Fruit fly (Drosophila melanogaster) whole organism, embryonic: ENCODE results near the gene TwdlF.

Source experiments
- Antp ChIP-seq: fragments of 200-800 bp; sonication (Bioruptor generic); optimal IDR thresholded peaks from 3 replicates; lab custom pipeline; 2016; ENCODE audit warnings: missing biosample characterization, missing genetic modification characterization
- BtbVII ChIP-seq: fragments of 200-800 bp; sonication (Bioruptor generic); optimal IDR thresholded peaks from 3 replicates; lab custom pipeline; 2017; ENCODE audit warnings: missing biosample characterization, mild to moderate bottlenecking, missing genetic modification characterization
- CG10274 ChIP-seq: fragments of 200-800 bp; sonication (Bioruptor generic); optimal IDR thresholded peaks from 3 replicates; lab custom pipeline; 2017; ENCODE audit warnings: missing biosample characterization, mild to moderate bottlenecking, missing genetic modification characterization
- CG10321 ChIP-seq: fragments of 200-800 bp; sonication (Bioruptor generic); IDR thresholded peaks from 2 replicates; pipeline ENCODE4 v1.3.6; 2022; ENCODE audit warnings: missing biosample characterization, missing genetic modification characterization
- CG10366 ChIP-seq: fragments of 200-800 bp; sonication (Bioruptor generic); IDR thresholded peaks from 2 replicates; pipeline ENCODE4 v1.3.6; 2022; ENCODE audit warnings: missing biosample characterization, missing genetic modification characterization
- CG10431 ChIP-seq: fragments of 200-800 bp; sonication (Bioruptor generic); optimal IDR thresholded peaks from 3 replicates; lab custom pipeline; 2018; ENCODE audit warnings: missing biosample characterization, mild to moderate bottlenecking, missing genetic modification characterization
- CG11085 ChIP-seq: fragments of 200-800 bp; sonication (Bioruptor generic); IDR thresholded peaks from 2 replicates; pipeline ENCODE4 v1.3.6; 2022; ENCODE audit warnings: missing biosample characterization, missing genetic modification characterization
- CG11093 ChIP-seq: fragments of 200-800 bp; sonication (Bioruptor generic); IDR thresholded peaks from 3 replicates; pipeline ENCODE4 v1.3.6; 2022; ENCODE audit warnings: missing biosample characterization, missing genetic modification characterization
- CG12071 ChIP-seq: fragments of 200-800 bp; sonication (Bioruptor generic); optimal IDR thresholded peaks from 3 replicates; lab custom pipeline; 2018; ENCODE audit warnings: missing biosample characterization, mild to moderate bottlenecking, missing genetic modification characterization
- CG13287 ChIP-seq: fragments of 200-800 bp; sonication (Bioruptor generic); IDR thresholded peaks from 2 replicates; pipeline ENCODE4 v1.3.6; 2022; ENCODE audit warnings: missing biosample characterization, missing genetic modification characterization; ENCODE audit not compliant: partially characterized antibody
- CG13894 ChIP-seq: fragments of 200-800 bp; sonication (Bioruptor generic); optimal IDR thresholded peaks from 3 replicates; lab custom pipeline; 2018; ENCODE audit warnings: missing biosample characterization, mild to moderate bottlenecking, missing genetic modification characterization, moderate library complexity
- CG14014 ChIP-seq: fragments of 200-800 bp; sonication (Bioruptor generic); IDR thresholded peaks from 2 replicates; pipeline ENCODE4 v1.3.6; 2022; ENCODE audit warnings: missing biosample characterization, missing genetic modification characterization
- CG14667 ChIP-seq: fragments of 200-800 bp; sonication (Bioruptor generic); IDR thresholded peaks from 2 replicates; pipeline ENCODE4 v1.3.6; 2022; ENCODE audit warnings: missing biosample characterization, missing genetic modification characterization
- CG14710 ChIP-seq: fragments of 200-800 bp; sonication (Bioruptor generic); optimal IDR thresholded peaks from 3 replicates; lab custom pipeline; 2019; ENCODE audit warnings: missing biosample characterization, mild to moderate bottlenecking, missing genetic modification characterization, moderate library complexity
- CG14860 ChIP-seq: fragments of 200-800 bp; sonication (Bioruptor generic); IDR thresholded peaks from 3 replicates; pipeline ENCODE4 v1.3.6; 2022; ENCODE audit warnings: missing biosample characterization, missing genetic modification characterization; ENCODE audit not compliant: partially characterized antibody
- CG1529 ChIP-seq: fragments of 200-800 bp; sonication (Bioruptor generic); optimal IDR thresholded peaks from 3 replicates; lab custom pipeline; 2018; ENCODE audit warnings: missing biosample characterization, missing genetic modification characterization
- CG15514 ChIP-seq: fragments of 200-800 bp; sonication (Bioruptor generic); optimal IDR thresholded peaks from 3 replicates; lab custom pipeline; 2017; ENCODE audit warnings: missing biosample characterization, missing genetic modification characterization, mild to moderate bottlenecking, moderate library complexity, missing genetic modification reagents
- CG17186 ChIP-seq: fragments of 200-800 bp; sonication (Bioruptor generic); optimal IDR thresholded peaks from 3 replicates; lab custom pipeline; 2017; ENCODE audit warnings: missing biosample characterization, missing genetic modification reagents, missing genetic modification characterization
- CG17912 ChIP-seq: fragments of 200-800 bp; sonication (Bioruptor generic); optimal IDR thresholded peaks from 2 replicates; lab custom pipeline; 2018; ENCODE audit warnings: missing biosample characterization, mild to moderate bottlenecking, missing genetic modification characterization
- CG18599 ChIP-seq: fragments of 200-800 bp; sonication (Bioruptor generic); optimal IDR thresholded peaks from 3 replicates; lab custom pipeline; 2017; ENCODE audit warnings: missing biosample characterization, missing genetic modification characterization, mild to moderate bottlenecking, moderate library complexity, missing genetic modification reagents
- CG2712 ChIP-seq: fragments of 200-800 bp; optimal IDR thresholded peaks from 3 replicates; lab custom pipeline; 2019; ENCODE audit warnings: missing biosample characterization, mild to moderate bottlenecking, missing genetic modification characterization, moderate library complexity
- CG4404 ChIP-seq: fragments of 200-800 bp; sonication (Bioruptor generic); IDR thresholded peaks from 2 replicates; pipeline ENCODE4 v1.3.6; 2022; ENCODE audit warnings: missing biosample characterization, missing genetic modification characterization
- CG4424 ChIP-seq: fragments of 200-800 bp; sonication (Bioruptor generic); optimal IDR thresholded peaks from 3 replicates; lab custom pipeline; 2016; ENCODE audit warnings: missing biosample characterization, missing genetic modification characterization
- CG6175 ChIP-seq: fragments of 200-800 bp; sonication (Bioruptor generic); IDR thresholded peaks from 3 replicates; pipeline ENCODE4 v1.3.6; 2022; ENCODE audit warnings: missing biosample characterization, missing genetic modification characterization
- CG7786 ChIP-seq: fragments of 200-800 bp; sonication (Bioruptor generic); optimal IDR thresholded peaks from 2 replicates; lab custom pipeline; 2016; ENCODE audit warnings: missing biosample characterization, missing genetic modification characterization
- CG7839 ChIP-seq: fragments of 200-800 bp; sonication (Bioruptor generic); optimal IDR thresholded peaks from 3 replicates; lab custom pipeline; 2018; ENCODE audit warnings: missing biosample characterization, mild to moderate bottlenecking, missing genetic modification characterization, moderate library complexity
- CG7963 ChIP-seq: fragments of 200-800 bp; sonication (Bioruptor generic); IDR thresholded peaks from 3 replicates; pipeline ENCODE4 v1.3.6; 2022; ENCODE audit warnings: missing biosample characterization, missing genetic modification characterization; ENCODE audit not compliant: partially characterized antibody
- D19A ChIP-seq: fragments of 200-800 bp; optimal IDR thresholded peaks from 3 replicates; lab custom pipeline; 2019; ENCODE audit warnings: missing biosample characterization, mild to moderate bottlenecking, missing genetic modification characterization, moderate library complexity
- Deaf1 ChIP-seq: fragments of 200-800 bp; optimal IDR thresholded peaks from 3 replicates; lab custom pipeline; 2019; ENCODE audit warnings: missing biosample characterization, mild to moderate bottlenecking, missing genetic modification characterization, moderate library complexity
- Dip2 ChIP-seq: fragments of 200-800 bp; sonication (Bioruptor generic); IDR thresholded peaks from 2 replicates; pipeline ENCODE4 v1.3.6; 2022; ENCODE audit warnings: missing biosample characterization, missing genetic modification characterization
- Dll ChIP-seq: fragments of 200-800 bp; sonication (Bioruptor generic); IDR thresholded peaks from 4 replicates; pipeline ENCODE4 v1.3.6; 2022; ENCODE audit warnings: missing biosample characterization, missing genetic modification characterization; ENCODE audit not compliant: partially characterized antibody
- Med ChIP-seq: fragments of 200-800 bp; sonication (Bioruptor generic); peaks from one replicate; lab custom pipeline; 2016; ENCODE audit warnings: missing biosample characterization, missing genetic modification characterization, mild to moderate bottlenecking, inconsistent platforms, moderate library complexity
- Meics ChIP-seq: fragments of 200-800 bp; sonication (Bioruptor generic); optimal IDR thresholded peaks from 2 replicates; lab custom pipeline; 2017; ENCODE audit warnings: missing biosample characterization, mild to moderate bottlenecking, missing genetic modification characterization
- NK7.1 ChIP-seq: fragments of 200-800 bp; sonication (Bioruptor generic); optimal IDR thresholded peaks from 3 replicates; lab custom pipeline; 2016; ENCODE audit warnings: missing biosample characterization, missing genetic modification characterization
- Opbp ChIP-seq: fragments of 200-800 bp; sonication (Bioruptor generic); IDR thresholded peaks from 3 replicates; pipeline ENCODE4 v1.3.6; 2022; ENCODE audit warnings: missing biosample characterization, missing genetic modification characterization; ENCODE audit not compliant: partially characterized antibody
- Pdp1 ChIP-seq, 2 experiments: fragments of 200-800 bp; sonication (Bioruptor generic); optimal IDR thresholded peaks; 3 replicates each; lab custom pipeline; 2016; ENCODE audit warnings: missing biosample characterization in 2 of 2, missing genetic modification characterization in 2 of 2, mild to moderate bottlenecking in 1 of 2, moderate library complexity in 1 of 2
- Sox100B ChIP-seq: fragments of 200-800 bp; sonication (Bioruptor generic); optimal IDR thresholded peaks from 3 replicates; lab custom pipeline; 2018; ENCODE audit warnings: missing biosample characterization, mild to moderate bottlenecking, missing genetic modification characterization
- Ssrp ChIP-seq: fragments of 200-800 bp; sonication (Bioruptor generic); optimal IDR thresholded peaks from 2 replicates; lab custom pipeline; 2018; ENCODE audit warnings: missing biosample characterization, mild to moderate bottlenecking, missing genetic modification characterization, moderate library complexity
- abd-A ChIP-seq: fragments of 200-800 bp; sonication (Bioruptor generic); optimal IDR thresholded peaks from 3 replicates; lab custom pipeline; 2019; ENCODE audit warnings: missing biosample characterization, mild to moderate bottlenecking, missing genetic modification characterization, moderate library complexity
- bab2 ChIP-seq: fragments of 200-800 bp; sonication (Bioruptor generic); optimal IDR thresholded peaks from 2 replicates; lab custom pipeline; 2016; ENCODE audit warnings: missing biosample characterization, missing genetic modification characterization
- bbx ChIP-seq: fragments of 200-800 bp; sonication (Bioruptor generic); IDR thresholded peaks from 2 replicates; pipeline ENCODE4 v1.3.6; 2022; ENCODE audit warnings: missing biosample characterization, missing genetic modification characterization; ENCODE audit not compliant: partially characterized antibody
- corto ChIP-seq: fragments of 200-800 bp; sonication (Bioruptor generic); optimal IDR thresholded peaks from 2 replicates; lab custom pipeline; 2016; ENCODE audit warnings: missing biosample characterization, mild to moderate bottlenecking, missing genetic modification characterization, moderate library complexity
- crc ChIP-seq: fragments of 200-800 bp; sonication (Bioruptor generic); optimal IDR thresholded peaks from 2 replicates; lab custom pipeline; 2016; ENCODE audit warnings: missing biosample characterization, missing genetic modification characterization
- kah ChIP-seq: fragments of 200-800 bp; sonication (Bioruptor generic); optimal IDR thresholded peaks from 2 replicates; lab custom pipeline; 2018; ENCODE audit warnings: missing biosample characterization, mild to moderate bottlenecking, missing genetic modification characterization
- kay ChIP-seq: fragments of 200-800 bp; sonication (Bioruptor generic); optimal IDR thresholded peaks from 2 replicates; lab custom pipeline; 2016; ENCODE audit warnings: missing biosample characterization, missing genetic modification characterization
- oc ChIP-seq: fragments of 200-800 bp; sonication (Bioruptor generic); optimal IDR thresholded peaks from 2 replicates; lab custom pipeline; 2018; ENCODE audit warnings: missing biosample characterization, mild to moderate bottlenecking, missing genetic modification characterization, moderate library complexity
- p53 ChIP-seq: fragments of 200-800 bp; sonication (Bioruptor generic); optimal IDR thresholded peaks from 2 replicates; lab custom pipeline; 2016; ENCODE audit warnings: missing biosample characterization, missing genetic modification characterization
- psq ChIP-seq: fragments of 200-800 bp; sonication (Bioruptor generic); optimal IDR thresholded peaks from 2 replicates; lab custom pipeline; 2017; ENCODE audit warnings: missing biosample characterization, missing genetic modification characterization
- pzg ChIP-seq: fragments of 200-800 bp; sonication (Bioruptor generic); optimal IDR thresholded peaks from 3 replicates; lab custom pipeline; 2018; ENCODE audit warnings: missing biosample characterization, mild to moderate bottlenecking, missing genetic modification characterization, moderate library complexity
- vvl ChIP-seq: fragments of 200-800 bp; sonication (Bioruptor generic); IDR thresholded peaks from 2 replicates; pipeline ENCODE4 v1.3.6; 2022; ENCODE audit warnings: missing biosample characterization, missing genetic modification characterization

TwdlF gene

DNA sequence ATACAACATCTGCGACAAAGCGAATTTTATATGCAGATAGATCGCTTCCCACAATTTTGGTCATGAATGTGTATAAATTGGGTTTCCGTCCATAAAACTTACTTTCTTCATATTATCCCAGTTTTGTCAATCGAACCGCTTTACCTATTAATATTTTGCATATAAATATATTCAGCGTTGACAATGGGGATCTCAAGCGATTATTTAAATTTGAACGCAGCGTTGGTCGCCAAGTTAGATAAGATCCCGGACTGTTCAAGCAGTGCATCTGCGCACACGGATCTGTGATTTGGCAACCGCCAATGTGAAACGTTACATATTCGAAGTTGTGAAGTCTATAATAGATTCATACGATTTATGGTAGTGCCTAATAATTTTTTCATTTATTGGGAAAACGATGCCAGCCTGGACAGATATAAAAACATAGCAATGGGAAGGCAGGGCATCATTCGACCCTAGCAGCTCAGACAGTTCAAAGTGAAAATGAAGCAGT, at the start of gene TwdlF:
Gene TwdlF (plus strand): TSS at position 443 of the 493 bp plus-strand sequence.
- peak; percentile 25 for TF ChIP-seq abd-A (tag; lab: Kevin White, UChicago)
- no peak for TF ChIP-seq CG13894
- TF ChIP-seq CG7786 (GFP tag; lab: Kevin White, UChicago), result no peak
- TF ChIP-seq corto (GFP tag; lab: Kevin White, UChicago), result no peak
- TF ChIP-seq CG4404 (GFP tag; lab: Robert Waterston, UW), result no peak
- TF ChIP-seq BtbVII, result no peak
- TF ChIP-seq CG11085 (GFP tag; lab: Robert Waterston, UW), result no peak
- no peak for TF ChIP-seq bab2 (GFP tag; lab: Kevin White, UChicago)
- no peak for TF ChIP-seq psq (GFP tag; lab: Kevin White, UChicago)
- TF ChIP-seq Pdp1 (GFP tag; optimal IDR thresholded peaks at IDR 0.05; lab: Kevin White, UChicago), result peak in 1 of 2 experiments; percentile 7
- no peak for TF ChIP-seq CG14014 (GFP tag; lab: Robert Waterston, UW)
- no peak for TF ChIP-seq kah (GFP tag; lab: Kevin White, UChicago)
- no peak for TF ChIP-seq Med
- TF ChIP-seq Ssrp (tag; lab: Kevin White, UChicago), result no peak
- peak; percentile 58; the same call in 1 of the 2 replicates for TF ChIP-seq vvl
- TF ChIP-seq CG1529 (GFP tag; lab: Kevin White, UChicago), result no peak
- TF ChIP-seq Sox100B (GFP tag; lab: Kevin White, UChicago), result no peak
- TF ChIP-seq CG11093, result no peak
- no peak for TF ChIP-seq CG2712 (tag; lab: Kevin White, UChicago)
- TF ChIP-seq oc, result peak; percentile 67
- no peak for TF ChIP-seq CG10274 (GFP tag; lab: Kevin White, UChicago)
- no peak for TF ChIP-seq bbx

dm6 chr3R:4197055-4197454, 49.8 kb upstream of the TwdlF start, which contains the start of gene beta-Man:
Gene beta-Man (plus strand): TSS chr3R:4197206.
- TF ChIP-seq Antp (GFP tag; lab: Kevin White, UChicago) (no peak), CG12071 (GFP tag; lab: Kevin White, UChicago) (no peak), CG15514 (GFP tag; lab: Kevin White, UChicago) (peak; percentile 98), CG14860 (no peak), CG7839 (tag; lab: Kevin White, UChicago) (no peak), D19A (tag; lab: Kevin White, UChicago) (peak; percentile 7), CG2712 (tag; lab: Kevin White, UChicago) (peak; percentile 8), Med (peak; percentile 29), CG10366 (no peak), kay (GFP tag; lab: Kevin White, UChicago) (peak; percentile 46), Dll (GFP tag; lab: Robert Waterston, UW) (peak; percentile 49; the same call in 1 of the 4 replicates), CG10321 (GFP tag; lab: Robert Waterston, UW) (no peak), Opbp (GFP tag; lab: Robert Waterston, UW) (peak; percentile 73; the same call in 2 of the 3 replicates), CG14710 (tag; lab: Kevin White, UChicago) (no peak), CG17912 (GFP tag; lab: Kevin White, UChicago) (no peak), CG18599 (GFP tag; lab: Kevin White, UChicago) (no peak), CG14667 (GFP tag; lab: Robert Waterston, UW) (no peak), CG4424 (GFP tag; lab: Kevin White, UChicago) (no peak), NK7.1 (GFP tag; lab: Kevin White, UChicago) (no peak), CG6175 (GFP tag; lab: Robert Waterston, UW) (no peak), CG13287 (GFP tag; lab: Robert Waterston, UW) (peak; percentile 47; the same call in 1 of the 2 replicates), Meics (GFP tag; lab: Kevin White, UChicago) (peak; percentile 43), CG17186 (GFP tag; lab: Kevin White, UChicago) (peak; percentile 79), pzg (peak; percentile 73), CG10431 (GFP tag; lab: Kevin White, UChicago) (no peak), crc (no peak), Deaf1 (tag; lab: Kevin White, UChicago) (peak; percentile 97), p53 (GFP tag; lab: Kevin White, UChicago) (no peak), Dip2 (no peak), CG7963 (peak; percentile 55; the same call in 2 of the 3 replicates)
